Fruit fly (Drosophila melanogaster) whole organism: Measurements from ENCODE around the gene CG31909.

ENCODE experiments used
- CG8478 ChIP-seq: fragments of >200 bp; optimal IDR thresholded peaks from 2 replicates; lab custom pipeline; 2018; ENCODE audit warnings: inconsistent platforms
- EcR ChIP-seq, 2 experiments: fragments of >200 bp; optimal IDR thresholded peaks; 2 replicates each; lab custom pipeline; 2017; ENCODE audit warnings: missing biosample characterization in 2 of 2, missing genetic modification characterization in 2 of 2, missing genetic modification reagents in 2 of 2
- pan ChIP-seq: fragments of >200 bp; optimal IDR thresholded peaks from 2 replicates; lab custom pipeline; 2017
- psq ChIP-seq: fragments of >200 bp; optimal IDR thresholded peaks from 2 replicates; lab custom pipeline; 2017
- usp ChIP-seq: fragments of >200 bp; optimal IDR thresholded peaks from 2 replicates; lab custom pipeline; 2017; ENCODE audit warnings: missing biosample characterization, missing genetic modification characterization, mixed read lengths

DNA sequence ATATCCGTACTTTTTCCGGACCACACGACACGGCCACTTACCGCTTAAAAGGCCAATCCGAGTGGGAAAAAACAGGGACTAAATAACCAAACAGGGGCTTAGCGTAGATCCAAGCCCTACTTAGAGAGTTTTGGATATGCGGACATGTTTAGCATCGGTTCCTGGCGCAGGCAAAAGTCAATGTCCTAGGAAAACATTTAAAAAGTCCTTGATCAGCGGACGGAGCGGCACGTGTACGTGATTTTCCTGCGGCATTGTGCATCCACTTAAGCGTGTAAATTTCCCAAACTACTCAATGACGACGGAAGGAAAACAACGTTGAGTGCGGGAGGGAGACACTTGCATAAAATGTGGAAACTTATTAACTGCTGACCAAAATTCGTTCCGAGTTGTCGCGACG lies 42.7 kb downstream of the CG31909 start:
- no peak for TF ChIP-seq pan (lab: Kevin White, UChicago)
- TF ChIP-seq CG8478: no peak
- no peak for TF ChIP-seq EcR (GFP tag; optimal IDR thresholded peaks at IDR 0.05; lab: Kevin White, UChicago)
- no peak for TF ChIP-seq psq (lab: Kevin White, UChicago)
- TF ChIP-seq usp: no peak
